Fruit fly (Drosophila melanogaster) Kc167 (cell line): Measurements from ENCODE around the gene CG10919.

Source experiments
- Myc ChIP-seq: fragments of >200 bp; optimal IDR thresholded peaks from 2 replicates; lab custom pipeline; 2017; ENCODE audit warnings: missing external identifiers
- insv ChIP-seq: fragments of >200 bp; optimal IDR thresholded peaks from 3 replicates; lab custom pipeline; 2018; ENCODE audit warnings: missing external identifiers
- psq ChIP-seq: fragments of >200 bp; optimal IDR thresholded peaks from 2 replicates; lab custom pipeline; 2017; ENCODE audit warnings: missing external identifiers
- ttk ChIP-seq: sonication (Bioruptor generic); optimal IDR thresholded peaks from 2 replicates; lab custom pipeline; 2017; ENCODE audit warnings: missing external identifiers

- TF ChIP-seq psq (lab: Kevin White, UChicago) (no peak), insv (lab: Kevin White, UChicago) (no peak), Myc (no peak), ttk (lab: Kevin White, UChicago) (no peak)
Observed at dm6 chr3R:7719990-7720389, 37.9 kb upstream of the CG10919 start.
